Worm (Caenorhabditis elegans): ENCODE data around the gene E02A10.3.

DNA sequence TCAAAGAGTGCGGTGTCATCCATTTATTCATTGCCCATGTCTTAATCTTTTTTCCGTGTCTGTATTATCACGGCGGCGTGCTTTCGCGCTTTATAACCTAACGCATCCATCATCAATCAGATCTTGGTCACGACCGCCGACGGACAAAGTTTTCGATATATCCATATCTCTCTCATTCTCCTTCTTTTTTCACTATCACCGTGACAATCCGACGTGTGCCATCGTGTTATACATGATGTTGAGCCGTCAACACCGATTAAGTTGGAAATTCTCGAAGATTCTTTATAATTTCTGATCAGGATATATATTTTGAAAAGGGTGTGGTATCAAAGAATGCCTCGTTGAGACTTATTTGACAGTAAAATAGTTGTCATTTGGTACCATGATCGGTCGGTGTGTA lies 22.5 kb upstream of the E02A10.3 start:
- no peak for TF ChIP-seq F37B4.10 (GFP tag; IDR thresholded peaks at IDR 0.05)
- no peak for TF ChIP-seq F10E7.11 (tag; optimal IDR thresholded peaks at IDR 0.05)
- TF ChIP-seq T07F8.4 (tag; optimal IDR thresholded peaks at IDR 0.05) = no peak
- no peak for TF ChIP-seq F49E8.2 (tag; optimal IDR thresholded peaks at IDR 0.05; ENCODE audit: insufficient read depth)
- TF ChIP-seq ztf-28 (GFP tag; IDR thresholded peaks at IDR 0.05) = no peak

Measured in whole organism, young adult.